Fruit fly (Drosophila melanogaster) whole organism: ENCODE data around the gene CG32365.

ENCODE experiments used
- CG8478 ChIP-seq: fragments of >200 bp; optimal IDR thresholded peaks from 2 replicates; lab custom pipeline; 2018; ENCODE audit warnings: inconsistent platforms
- EcR ChIP-seq, 2 experiments: fragments of >200 bp; optimal IDR thresholded peaks; 2 replicates each; lab custom pipeline; 2017; ENCODE audit warnings: missing biosample characterization in 2 of 2, missing genetic modification characterization in 2 of 2, missing genetic modification reagents in 2 of 2
- pan ChIP-seq: fragments of >200 bp; optimal IDR thresholded peaks from 2 replicates; lab custom pipeline; 2017
- psq ChIP-seq: fragments of >200 bp; optimal IDR thresholded peaks from 2 replicates; lab custom pipeline; 2017

- TF ChIP-seq EcR (GFP tag; optimal IDR thresholded peaks at IDR 0.05; lab: Kevin White, UChicago) (no peak), CG8478 (no peak), pan (no peak), psq (lab: Kevin White, UChicago) (no peak)
Measured at dm6 chr3L:7855455-7855774, 13.4 kb upstream of the CG32365 start.
